Worm (Caenorhabditis elegans): ENCODE results near the gene aqp-1.

ce11 chrII:7212059-7212458, 26.1 kb downstream of the aqp-1 start, which contains the start of gene E04F6.9:
- TF ChIP-seq med-1 (GFP tag; optimal IDR thresholded peaks at IDR 0.05; ENCODE audit: insufficient read depth): no peak
- no peak for TF ChIP-seq ref-1 (GFP tag; conservative IDR thresholded peaks at IDR 0.05)
- TF ChIP-seq flt-1 (GFP tag; IDR thresholded peaks at IDR 0.05): no peak
- TF ChIP-seq klf-2 (GFP tag; conservative IDR thresholded peaks at IDR 0.05): no peak
- no peak for TF ChIP-seq ztf-29 (GFP tag; IDR thresholded peaks at IDR 0.05)
- TF ChIP-seq tab-1 (GFP tag; IDR thresholded peaks at IDR 0.05): no peak
- TF ChIP-seq T22C8.4 (GFP tag; IDR thresholded peaks at IDR 0.05): no peak
- no peak for TF ChIP-seq cog-1 (tag; optimal IDR thresholded peaks at IDR 0.05)
- TF ChIP-seq ztf-23 (GFP tag; IDR thresholded peaks at IDR 0.05): no peak
